Worm (Caenorhabditis elegans): ENCODE data around the gene C35A11.4.

ce11 chrV:5408223-5408622 lies 15.3 kb upstream of the C35A11.4 start, which contains the start of gene C25A6.1:
- TF ChIP-seq nhr-237 (tag; optimal IDR thresholded peaks at IDR 0.05) = no peak
- no peak for TF ChIP-seq ceh-20 (GFP tag; IDR thresholded peaks at IDR 0.05)
- no peak for TF ChIP-seq Y5F2A.4 (GFP tag; optimal IDR thresholded peaks at IDR 0.05)
- TF ChIP-seq egl-43 (GFP tag; IDR thresholded peaks at IDR 0.05) = no peak
- TF ChIP-seq nhr-76 (tag; optimal IDR thresholded peaks at IDR 0.05) = no peak
- no peak for TF ChIP-seq F49E8.2 (tag; optimal IDR thresholded peaks at IDR 0.05; ENCODE audit: borderline replicate concordance)

Data from whole organism, L4 larva.